Worm (Caenorhabditis elegans) whole organism, L4 larva: ENCODE measurements around the gene hot-8.

Experiments
- nhr-28 ChIP-seq: fragments of 150-350 bp; optimal IDR thresholded peaks from 2 replicates; lab custom pipeline; 2014; ENCODE audit warnings: missing biosample characterization, missing genetic modification characterization
- unc-62 ChIP-seq, 3 experiments: fragments of 150-350 bp in 1 of 3; sonication (generic microtip); optimal IDR thresholded peaks in 2 of 3; peaks in 1 of 3; 1 replicate in 1 of 3; 2 replicates in 2 of 3; lab custom pipeline; 2014 to 2017; ENCODE audit warnings: missing biosample characterization in 3 of 3, missing genetic modification characterization in 3 of 3, missing genetic modification reagents in 3 of 3, missing genotype in 1 of 3
- ztf-11 ChIP-seq: fragments of 150-350 bp; optimal IDR thresholded peaks from 2 replicates; lab custom pipeline; 2014; ENCODE audit warnings: missing biosample characterization, missing genetic modification characterization

DNA sequence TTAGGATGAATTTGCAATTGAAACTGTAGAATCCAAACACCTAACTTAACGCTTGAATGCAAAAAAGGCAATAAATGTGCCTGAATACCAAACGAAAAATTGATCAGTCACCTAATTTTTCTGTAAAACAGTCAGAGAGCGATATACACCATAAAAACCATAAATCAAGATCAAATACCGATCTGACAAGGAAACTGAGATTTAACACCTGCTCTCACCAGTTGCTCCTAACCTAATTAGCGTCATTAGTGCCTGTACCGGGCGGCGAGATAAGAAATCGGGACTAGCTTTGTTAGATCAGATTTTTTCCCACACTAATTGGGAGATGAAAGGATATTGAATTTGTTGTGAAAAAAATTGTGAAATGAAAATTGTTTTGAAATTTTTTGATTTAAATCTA lies 43.0 kb downstream of the hot-8 start:
- TF ChIP-seq unc-62 (GFP tag; optimal IDR thresholded peaks at IDR 0.05 in 1 of 2; lab: Kevin White, UChicago): no peak
- TF ChIP-seq unc-62 (tag; optimal IDR thresholded peaks at IDR 0.05; lab: Kevin White, UChicago): no peak
- no peak for TF ChIP-seq nhr-28 (tag; lab: Kevin White, UChicago)
- no peak for TF ChIP-seq ztf-11 (tag; lab: Kevin White, UChicago)
